Worm (Caenorhabditis elegans): ENCODE data around the gene plpp-1.1.

Gene plpp-1.1

ce11 chrII:3929446-3929845, 1.7 kb upstream of the plpp-1.1 start (continued):
- no peak for TF ChIP-seq nhr-111 (GFP tag; optimal IDR thresholded peaks at IDR 0.05)
- no peak for TF ChIP-seq lim-7 (GFP tag; IDR thresholded peaks at IDR 0.05)
- peak; percentile 10; the same call in 1 of the 2 replicates for TF ChIP-seq dmd-6 (GFP tag; IDR thresholded peaks at IDR 0.05)
- TF ChIP-seq hif-1 (tag; optimal IDR thresholded peaks at IDR 0.05): no peak
- no peak for TF ChIP-seq fkh-10 (GFP tag; optimal IDR thresholded peaks at IDR 0.05)
- no peak for TF ChIP-seq Y48G9A.11 (GFP tag; IDR thresholded peaks at IDR 0.05)
- TF ChIP-seq F44E2.7 (GFP tag; IDR thresholded peaks at IDR 0.05): no peak
- no peak for TF ChIP-seq daf-12 (tag; optimal IDR thresholded peaks at IDR 0.05)
- no peak for TF ChIP-seq ama-1 (optimal IDR thresholded peaks at IDR 0.05)
- peak; percentile 11 for TF ChIP-seq nhr-11 (tag; optimal IDR thresholded peaks at IDR 0.05)
- TF ChIP-seq zfp-2 (tag; optimal IDR thresholded peaks at IDR 0.05): no peak
- no peak for TF ChIP-seq unc-39 (tag; optimal IDR thresholded peaks at IDR 0.05)
- TF ChIP-seq spr-1 (tag; optimal IDR thresholded peaks at IDR 0.05): no peak
- no peak for TF ChIP-seq mxl-2 (GFP tag; conservative IDR thresholded peaks at IDR 0.05)
- TF ChIP-seq saeg-2 (GFP tag; IDR thresholded peaks at IDR 0.05): no peak
- no peak for TF ChIP-seq vab-7 (GFP tag; IDR thresholded peaks at IDR 0.05)
- no peak for TF ChIP-seq nhr-102 (tag; optimal IDR thresholded peaks at IDR 0.05)
- no peak for TF ChIP-seq daf-19 (GFP tag; conservative IDR thresholded peaks at IDR 0.05)
- peak; percentile 3 for TF ChIP-seq mes-2 (tag; optimal IDR thresholded peaks at IDR 0.05; ENCODE audit: poor library complexity, severe bottlenecking)
- no peak for TF ChIP-seq snpc-1.2 (GFP tag; IDR thresholded peaks at IDR 0.05)
- no peak for TF ChIP-seq madf-5 (GFP tag; IDR thresholded peaks at IDR 0.05)
- TF ChIP-seq mdl-1 (tag; optimal IDR thresholded peaks at IDR 0.05): no peak
- no peak for TF ChIP-seq T26A8.4 (GFP tag; IDR thresholded peaks at IDR 0.05)
- peak in 1 of 2 experiments; percentile 32 for TF ChIP-seq lsy-2 (tag; optimal IDR thresholded peaks at IDR 0.05)
- TF ChIP-seq F49E8.2 (tag; optimal IDR thresholded peaks at IDR 0.05; ENCODE audit: borderline replicate concordance): no peak
- no peak for TF ChIP-seq nhr-76 (tag; optimal IDR thresholded peaks at IDR 0.05)
- no peak for TF ChIP-seq pha-4 (GFP tag; IDR thresholded peaks at IDR 0.05)
- TF ChIP-seq pha-4 (tag; optimal IDR thresholded peaks at IDR 0.05): no peak
- no peak for TF ChIP-seq egl-27 (tag; optimal IDR thresholded peaks at IDR 0.05)
- TF ChIP-seq unc-62 (GFP tag; optimal IDR thresholded peaks at IDR 0.05 in 1 of 2): peak in 1 of 2 experiments; percentile 94
- no peak for TF ChIP-seq unc-62 (tag; optimal IDR thresholded peaks at IDR 0.05)
- no peak for TF ChIP-seq nhr-41 (GFP tag; IDR thresholded peaks at IDR 0.05)
- no peak for TF ChIP-seq lin-1 (GFP tag; IDR thresholded peaks at IDR 0.05)

- TF ChIP-seq ceh-28 (tag; optimal IDR thresholded peaks at IDR 0.05) (peak; percentile 80), sdz-12 (GFP tag; optimal IDR thresholded peaks at IDR 0.05) (no peak), F26F4.8 (GFP tag; conservative IDR thresholded peaks at IDR 0.05) (no peak)
These were observed 5.1 kb downstream of the plpp-1.1 start for ce11 chrII:3922696-3923095.

- TF ChIP-seq R02D3.7 (tag; optimal IDR thresholded peaks at IDR 0.05) (no peak), set-16 (GFP tag; IDR thresholded peaks at IDR 0.05) (peak; percentile 61; the same call in 1 of the 2 replicates)
These were observed 7.2 kb downstream of the plpp-1.1 start for ce11 chrII:3920611-3921010.
